Worm (Caenorhabditis elegans): ENCODE measurements around the gene K08C7.1.

- no peak for TF ChIP-seq nhr-20 (tag; optimal IDR thresholded peaks at IDR 0.05)
- TF ChIP-seq snpc-4 (tag; optimal IDR thresholded peaks at IDR 0.05), result no peak
Observed at ce11 chrIV:10661072-10661471, 4.5 kb downstream of the K08C7.1 start.
